Fruit fly (Drosophila melanogaster) whole organism, embryonic: ENCODE measurements around the gene CG18095.
A peak's percentile ranks its signal among the peaks of the same experiment; 100 is the strongest.

Experiments
- Atf3 ChIP-seq: fragments of 200-800 bp; sonication (Bioruptor generic); optimal IDR thresholded peaks from 3 replicates; lab custom pipeline; 2016; ENCODE audit warnings: missing biosample characterization, missing genetic modification characterization
- BEAF-32 ChIP-seq: fragments of 200-800 bp; sonication (Bioruptor generic); optimal IDR thresholded peaks from 3 replicates; lab custom pipeline; 2017; ENCODE audit warnings: missing biosample characterization, missing genetic modification characterization, mild to moderate bottlenecking, moderate library complexity, missing genetic modification reagents
- Bgb ChIP-seq: fragments of 200-800 bp; sonication (Bioruptor generic); IDR thresholded peaks from 2 replicates; pipeline ENCODE4 v1.3.6; 2022; ENCODE audit warnings: missing biosample characterization, missing genetic modification characterization; ENCODE audit not compliant: partially characterized antibody
- C15 ChIP-seq: fragments of 200-800 bp; sonication (Bioruptor generic); IDR thresholded peaks from 3 replicates; pipeline ENCODE4 v1.3.6; 2022; ENCODE audit warnings: missing biosample characterization, missing genetic modification characterization
- CG10979 ChIP-seq: fragments of 200-800 bp; sonication (Bioruptor generic); optimal IDR thresholded peaks from 2 replicates; lab custom pipeline; 2018; ENCODE audit warnings: missing biosample characterization, mild to moderate bottlenecking, missing genetic modification characterization, moderate library complexity
- CG13296 ChIP-seq: fragments of 200-800 bp; sonication (Bioruptor generic); optimal IDR thresholded peaks from 3 replicates; lab custom pipeline; 2018; ENCODE audit warnings: missing biosample characterization, mild to moderate bottlenecking, missing genetic modification characterization
- CG15269 ChIP-seq: fragments of 200-800 bp; sonication (Bioruptor generic); optimal IDR thresholded peaks from 2 replicates; lab custom pipeline; 2018; ENCODE audit warnings: missing biosample characterization, mild to moderate bottlenecking, missing genetic modification characterization, moderate library complexity
- CG17328 ChIP-seq: fragments of 200-800 bp; sonication (Bioruptor generic); IDR thresholded peaks from 2 replicates; pipeline ENCODE4 v1.3.6; 2022; ENCODE audit warnings: missing biosample characterization, missing genetic modification characterization
- CG17612 ChIP-seq: fragments of 200-800 bp; sonication (Bioruptor generic); IDR thresholded peaks from 2 replicates; pipeline ENCODE4 v1.3.6; 2022; ENCODE audit warnings: missing biosample characterization, missing genetic modification characterization
- CG17802 ChIP-seq: fragments of 200-800 bp; sonication (Bioruptor generic); optimal IDR thresholded peaks from 2 replicates; lab custom pipeline; 2018; ENCODE audit warnings: missing biosample characterization, mild to moderate bottlenecking, missing genetic modification characterization, moderate library complexity
- CG2202 ChIP-seq: fragments of 200-800 bp; sonication (Bioruptor generic); optimal IDR thresholded peaks from 2 replicates; lab custom pipeline; 2018; ENCODE audit warnings: missing biosample characterization, mild to moderate bottlenecking, missing genetic modification characterization
- CG34422 ChIP-seq: fragments of 200-800 bp; sonication (Bioruptor generic); IDR thresholded peaks from 3 replicates; pipeline ENCODE4 v1.3.6; 2022; ENCODE audit warnings: missing biosample characterization, missing genetic modification characterization
- CG43689 ChIP-seq: fragments of 200-800 bp; sonication (Bioruptor generic); IDR thresholded peaks from 2 replicates; pipeline ENCODE4 v1.3.6; 2022; ENCODE audit warnings: missing biosample characterization, missing genetic modification characterization
- CHES-1-like ChIP-seq: fragments of 200-800 bp; sonication (Bioruptor generic); optimal IDR thresholded peaks from 2 replicates; lab custom pipeline; 2016; ENCODE audit warnings: missing biosample characterization, missing genetic modification characterization
- D ChIP-seq, 2 experiments: fragments of 200-800 bp in 1 of 2; fragments of >200 bp in 1 of 2; sonication (Bioruptor generic) in 1 of 2; optimal IDR thresholded peaks; 2 replicates in 1 of 2; 3 replicates in 1 of 2; lab custom pipeline; 2017; ENCODE audit warnings: mild to moderate bottlenecking in 1 of 2, missing biosample characterization in 1 of 2, missing genetic modification characterization in 1 of 2, missing genetic modification reagents in 1 of 2
- Dref ChIP-seq: fragments of 200-800 bp; sonication (Bioruptor generic); IDR thresholded peaks from 2 replicates; pipeline ENCODE4 v1.3.6; 2022; ENCODE audit warnings: missing biosample characterization, missing genetic modification characterization
- Eip74EF ChIP-seq, 2 experiments: fragments of 200-800 bp in 1 of 2; fragments of >200 bp in 1 of 2; sonication (Bioruptor generic) in 1 of 2; optimal IDR thresholded peaks; 2 replicates each; lab custom pipeline; 2017 to 2019; ENCODE audit warnings: missing biosample characterization in 2 of 2, missing genetic modification characterization in 2 of 2, mild to moderate bottlenecking in 1 of 2, moderate library complexity in 1 of 2
- Fer1 ChIP-seq: fragments of 200-800 bp; sonication (Bioruptor generic); optimal IDR thresholded peaks from 2 replicates; lab custom pipeline; 2017; ENCODE audit warnings: missing biosample characterization, mild to moderate bottlenecking, missing genetic modification characterization
- Fer3 ChIP-seq: fragments of 200-800 bp; sonication (Bioruptor generic); optimal IDR thresholded peaks from 2 replicates; lab custom pipeline; 2018; ENCODE audit warnings: missing biosample characterization, mild to moderate bottlenecking, missing genetic modification characterization, moderate library complexity
- GATAe ChIP-seq: fragments of 200-800 bp; sonication (Bioruptor generic); conservative IDR thresholded peaks from 2 replicates; pipeline ENCODE4 v1.3.6; 2022; ENCODE audit warnings: missing biosample characterization, missing genetic modification characterization
- Hr3 ChIP-seq: fragments of 200-800 bp; sonication (Bioruptor generic); optimal IDR thresholded peaks from 3 replicates; lab custom pipeline; 2016; ENCODE audit warnings: missing biosample characterization, missing genetic modification characterization
- Max ChIP-seq: fragments of 200-800 bp; sonication (Bioruptor generic); optimal IDR thresholded peaks from 2 replicates; lab custom pipeline; 2016; ENCODE audit warnings: missing biosample characterization, mild to moderate bottlenecking, missing genetic modification characterization
- Mes4 ChIP-seq: fragments of 200-800 bp; sonication (Bioruptor generic); optimal IDR thresholded peaks from 2 replicates; lab custom pipeline; 2016; ENCODE audit warnings: missing biosample characterization, missing genetic modification characterization
- Nf-YB ChIP-seq: fragments of 200-800 bp; sonication (Bioruptor generic); optimal IDR thresholded peaks from 3 replicates; lab custom pipeline; 2019; ENCODE audit warnings: missing biosample characterization, mild to moderate bottlenecking, missing genetic modification characterization, moderate library complexity
- Oaz ChIP-seq: fragments of 200-800 bp; sonication (Bioruptor generic); IDR thresholded peaks from 2 replicates; pipeline ENCODE4 v1.3.6; 2022; ENCODE audit warnings: missing biosample characterization, missing genetic modification characterization
- Pdp1 ChIP-seq, 2 experiments: fragments of 200-800 bp; sonication (Bioruptor generic); optimal IDR thresholded peaks; 3 replicates each; lab custom pipeline; 2016; ENCODE audit warnings: missing biosample characterization in 2 of 2, missing genetic modification characterization in 2 of 2, mild to moderate bottlenecking in 1 of 2, moderate library complexity in 1 of 2
- Sin3A ChIP-seq: fragments of >200 bp; optimal IDR thresholded peaks from 2 replicates; lab custom pipeline; 2018
- Sry-β ChIP-seq: fragments of 200-800 bp; sonication (Bioruptor generic); optimal IDR thresholded peaks from 2 replicates; lab custom pipeline; 2018; ENCODE audit warnings: missing biosample characterization, mild to moderate bottlenecking, missing genetic modification characterization, moderate library complexity
- Ssrp ChIP-seq: fragments of 200-800 bp; sonication (Bioruptor generic); optimal IDR thresholded peaks from 2 replicates; lab custom pipeline; 2018; ENCODE audit warnings: missing biosample characterization, mild to moderate bottlenecking, missing genetic modification characterization, moderate library complexity
- Tbp ChIP-seq: fragments of >200 bp; optimal IDR thresholded peaks from 2 replicates; lab custom pipeline; 2018; ENCODE audit warnings: missing biosample characterization, missing genetic modification characterization
- Usf ChIP-seq: fragments of 200-800 bp; sonication (Bioruptor generic); optimal IDR thresholded peaks from 2 replicates; lab custom pipeline; 2017; ENCODE audit warnings: missing genotype, missing biosample characterization, missing genetic modification characterization
- Xbp1 ChIP-seq: fragments of 200-800 bp; sonication (Bioruptor generic); optimal IDR thresholded peaks from 3 replicates; lab custom pipeline; 2016; ENCODE audit warnings: missing biosample characterization, mild to moderate bottlenecking, missing genetic modification characterization
- ara ChIP-seq: fragments of 200-800 bp; sonication (Bioruptor generic); IDR thresholded peaks from 2 replicates; pipeline ENCODE4 v1.3.6; 2022; ENCODE audit warnings: missing biosample characterization, missing genetic modification characterization
- chm ChIP-seq: fragments of 200-800 bp; sonication (Bioruptor generic); IDR thresholded peaks from 2 replicates; pipeline ENCODE4 v1.3.6; 2022; ENCODE audit warnings: missing biosample characterization, missing genetic modification characterization
- chn ChIP-seq: fragments of 200-800 bp; sonication (Bioruptor generic); optimal IDR thresholded peaks from 2 replicates; lab custom pipeline; 2016; ENCODE audit warnings: missing biosample characterization, missing genetic modification characterization
- emc ChIP-seq: fragments of 200-800 bp; sonication (Bioruptor generic); optimal IDR thresholded peaks from 2 replicates; lab custom pipeline; 2016; ENCODE audit warnings: missing biosample characterization, missing genetic modification characterization
- hth ChIP-seq: fragments of >200 bp; optimal IDR thresholded peaks from 2 replicates; lab custom pipeline; 2017; ENCODE audit warnings: inconsistent platforms
- kah ChIP-seq: fragments of 200-800 bp; sonication (Bioruptor generic); optimal IDR thresholded peaks from 2 replicates; lab custom pipeline; 2018; ENCODE audit warnings: missing biosample characterization, mild to moderate bottlenecking, missing genetic modification characterization
- lmd ChIP-seq: fragments of 200-800 bp; sonication (Bioruptor generic); IDR thresholded peaks from 2 replicates; pipeline ENCODE4 v1.3.6; 2022; ENCODE audit warnings: missing biosample characterization, missing genetic modification characterization
- pita ChIP-seq: fragments of 200-800 bp; sonication (Bioruptor generic); optimal IDR thresholded peaks from 2 replicates; lab custom pipeline; 2017; ENCODE audit warnings: missing biosample characterization, mild to moderate bottlenecking, missing genetic modification characterization
- pnt ChIP-seq: fragments of 200-800 bp; sonication (Bioruptor generic); optimal IDR thresholded peaks from 3 replicates; lab custom pipeline; 2016; ENCODE audit warnings: missing biosample characterization, missing genetic modification characterization
- prd ChIP-seq, 3 experiments: fragments of >200 bp in 2 of 3; fragments of 200-800 bp in 1 of 3; sonication (Bioruptor generic) in 1 of 3; optimal IDR thresholded peaks in 2 of 3; IDR thresholded peaks in 1 of 3; 2 replicates in 2 of 3; 3 replicates in 1 of 3; pipeline versions ENCODE4 v1.3.6 to Lab custom; 2017 to 2022; ENCODE audit warnings: missing biosample characterization in 1 of 3, missing genetic modification characterization in 1 of 3
- sima ChIP-seq: fragments of 200-800 bp; sonication (Bioruptor generic); optimal IDR thresholded peaks from 2 replicates; lab custom pipeline; 2016; ENCODE audit warnings: missing biosample characterization, missing genetic modification characterization
- slou ChIP-seq: fragments of 200-800 bp; sonication (Bioruptor generic); optimal IDR thresholded peaks from 3 replicates; lab custom pipeline; 2016; ENCODE audit warnings: missing biosample characterization, missing genetic modification characterization
- so ChIP-seq: fragments of 200-800 bp; sonication (Bioruptor generic); IDR thresholded peaks from 3 replicates; pipeline ENCODE4 v1.3.6; 2022; ENCODE audit warnings: missing biosample characterization, missing genetic modification characterization
- sr ChIP-seq: fragments of 200-800 bp; sonication (Bioruptor generic); IDR thresholded peaks from 3 replicates; pipeline ENCODE4 v1.3.6; 2022; ENCODE audit warnings: missing biosample characterization, missing genetic modification characterization
- tgo ChIP-seq: fragments of 200-800 bp; sonication (Bioruptor generic); IDR thresholded peaks from 3 replicates; pipeline ENCODE4 v1.3.6; 2022; ENCODE audit warnings: missing biosample characterization, missing genetic modification characterization
- usp ChIP-seq: fragments of >200 bp; optimal IDR thresholded peaks from 2 replicates; lab custom pipeline; 2017; ENCODE audit warnings: missing biosample characterization, missing genetic modification characterization
- zen2 ChIP-seq: fragments of 200-800 bp; sonication (Bioruptor generic); IDR thresholded peaks from 3 replicates; pipeline ENCODE4 v1.3.6; 2022; ENCODE audit warnings: missing biosample characterization, missing genetic modification characterization; ENCODE audit not compliant: partially characterized antibody

CG18095 gene

DNA sequence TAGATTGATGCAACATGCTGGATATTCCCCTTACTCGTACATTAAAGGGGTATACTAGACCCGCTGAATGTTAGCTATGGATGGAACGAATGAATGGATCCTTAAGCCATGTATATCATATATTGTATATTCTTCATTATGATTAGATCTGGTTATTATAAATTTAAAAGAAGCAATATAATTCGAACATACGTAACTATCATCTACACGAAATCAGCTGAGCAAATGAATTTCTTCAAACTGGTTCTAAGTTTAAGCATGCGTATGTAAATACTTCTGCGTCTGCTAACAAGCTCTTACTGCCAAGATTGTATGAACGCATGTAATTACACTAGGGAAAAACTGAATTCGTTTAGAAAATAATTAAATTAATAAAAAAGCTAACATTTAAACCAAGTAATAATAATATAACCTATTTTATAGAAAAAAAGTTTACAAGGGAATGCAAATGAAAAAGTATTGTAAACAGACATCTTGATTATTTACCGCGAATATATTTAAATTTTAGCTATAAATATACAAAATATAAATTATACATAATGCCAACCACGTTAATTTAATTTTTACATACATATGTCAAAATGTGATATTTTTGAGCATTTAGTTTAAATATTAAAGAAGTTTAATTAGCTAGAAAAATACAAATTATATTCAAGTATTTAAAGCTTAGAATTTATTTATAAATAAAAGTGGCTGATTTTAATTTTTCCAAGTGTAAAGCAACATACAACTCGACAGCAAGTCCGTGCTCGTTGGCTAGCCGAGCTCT lies 10.3 kb downstream of the CG18095 start (continued):
- no peak for TF ChIP-seq sima
- peak; percentile 7 for TF ChIP-seq chn (GFP tag; lab: Kevin White, UChicago)
- TF ChIP-seq Sry-β (GFP tag; lab: Kevin White, UChicago) = no peak
- TF ChIP-seq GATAe (GFP tag; lab: Robert Waterston, UW) = no peak
- no peak for TF ChIP-seq hth (lab: Kevin White, UChicago)
- no peak for TF ChIP-seq Dref (GFP tag; lab: Robert Waterston, UW)
- peak in 1 of 2 experiments; percentile 9 for TF ChIP-seq Eip74EF (GFP tag; optimal IDR thresholded peaks at IDR 0.05; lab: Kevin White, UChicago)
- TF ChIP-seq Tbp = no peak
- TF ChIP-seq zen2 (GFP tag; lab: Robert Waterston, UW) = no peak
- peak; percentile 47; the same call in 1 of the 2 replicates for TF ChIP-seq lmd (GFP tag; lab: Robert Waterston, UW)
- peak; percentile 44 for TF ChIP-seq Hr3
- TF ChIP-seq CG2202 (tag; lab: Kevin White, UChicago) = peak; percentile 61
- no peak for TF ChIP-seq CG17612
- TF ChIP-seq pnt (GFP tag; lab: Kevin White, UChicago) = peak; percentile 22
- TF ChIP-seq CG43689 (GFP tag; lab: Robert Waterston, UW) = 0 out of 2 replicates have a peak, but pooled peaks have one; percentile 24
- TF ChIP-seq ara (GFP tag; lab: Robert Waterston, UW) = peak; percentile 59
- TF ChIP-seq CG17328 (GFP tag; lab: Robert Waterston, UW) = peak; percentile 39; the same call in 1 of the 2 replicates
- TF ChIP-seq Oaz (GFP tag; lab: Robert Waterston, UW) = no peak
- TF ChIP-seq CHES-1-like (GFP tag; lab: Kevin White, UChicago) = no peak
- TF ChIP-seq Nf-YB (GFP tag; lab: Kevin White, UChicago) = peak; percentile 71
- no peak for TF ChIP-seq D (optimal IDR thresholded peaks at IDR 0.05; lab: Kevin White, UChicago)
- TF ChIP-seq D (GFP tag; optimal IDR thresholded peaks at IDR 0.05; lab: Kevin White, UChicago) = peak; percentile 24
- TF ChIP-seq CG13296 (GFP tag; lab: Kevin White, UChicago) = no peak
- no peak for TF ChIP-seq usp (GFP tag; lab: Kevin White, UChicago)
- no peak for TF ChIP-seq emc
- TF ChIP-seq sr (GFP tag; lab: Robert Waterston, UW) = no peak
- no peak for TF ChIP-seq C15 (GFP tag; lab: Robert Waterston, UW)
- TF ChIP-seq slou (GFP tag; lab: Kevin White, UChicago) = peak; percentile 9
- peak; percentile 7 for TF ChIP-seq Atf3 (GFP tag; lab: Kevin White, UChicago)
- peak; percentile 10 for TF ChIP-seq CG17802 (tag; lab: Kevin White, UChicago)
- peak; percentile 29 for TF ChIP-seq Mes4 (GFP tag; lab: Kevin White, UChicago)
- TF ChIP-seq BEAF-32 (GFP tag; lab: Kevin White, UChicago) = no peak
- peak; percentile 39 for TF ChIP-seq Fer1
- peak; percentile 69 for TF ChIP-seq CG15269 (tag; lab: Kevin White, UChicago)
- no peak for TF ChIP-seq Sin3A (lab: Kevin White, UChicago)
- peak; percentile 26 for TF ChIP-seq Max (GFP tag; lab: Kevin White, UChicago)
- TF ChIP-seq prd (optimal IDR thresholded peaks at IDR 0.05; lab: Kevin White, UChicago) = no peak
- TF ChIP-seq prd (GFP tag; IDR thresholded peaks at IDR 0.05; lab: Robert Waterston, UW) = peak; percentile 68; the same call in 2 of the 3 replicates
- TF ChIP-seq tgo (GFP tag; lab: Robert Waterston, UW) = peak; percentile 59
- TF ChIP-seq Fer3 (tag; lab: Kevin White, UChicago) = peak; percentile 36
- peak; percentile 59; the same call in 1 of the 2 replicates for TF ChIP-seq chm
- TF ChIP-seq so (GFP tag; lab: Robert Waterston, UW) = no peak
- TF ChIP-seq Usf (GFP tag; lab: Kevin White, UChicago) = peak; percentile 14
- TF ChIP-seq CG34422 (GFP tag; lab: Robert Waterston, UW) = peak; percentile 64
- TF ChIP-seq pita (GFP tag; lab: Kevin White, UChicago) = no peak
- TF ChIP-seq Ssrp = peak; percentile 77
- no peak for TF ChIP-seq Bgb (GFP tag; lab: Robert Waterston, UW)
- peak; percentile 82 for TF ChIP-seq CG10979 (tag; lab: Kevin White, UChicago)
- peak; percentile 50 for TF ChIP-seq Xbp1 (GFP tag; lab: Kevin White, UChicago)
- no peak for TF ChIP-seq kah (GFP tag; lab: Kevin White, UChicago)
- peak; percentile 0 to 47 for TF ChIP-seq Pdp1 (GFP tag; optimal IDR thresholded peaks at IDR 0.05; lab: Kevin White, UChicago)
